Fruit fly (Drosophila melanogaster): Measurements from ENCODE around the gene mub.

The mub gene

dm6 chr3L:21832203-21833160 lies 12.1 kb upstream of the mub start, which contains the start of the genes CG7148 and Nopp140 (continued):
- TF ChIP-seq E2f1 (GFP tag; IDR thresholded peaks at IDR 0.05) (0 out of 2 replicates have a peak, but pooled peaks have one; percentile 54), CG12744 (GFP tag; optimal IDR thresholded peaks at IDR 0.05) (peak; percentile 10), hbn (GFP tag; IDR thresholded peaks at IDR 0.05; ENCODE audit: partially characterized antibody) (no peak), Dad (GFP tag; optimal IDR thresholded peaks at IDR 0.05) (peak; percentile 27), dpn (GFP tag; optimal IDR thresholded peaks at IDR 0.05) (peak; percentile 62 to 70), ap (GFP tag; IDR thresholded peaks at IDR 0.05) (no peak), fru (optimal IDR thresholded peaks at IDR 0.05) (no peak), wdn (GFP tag; IDR thresholded peaks at IDR 0.05) (peak; percentile 61)

DNA sequence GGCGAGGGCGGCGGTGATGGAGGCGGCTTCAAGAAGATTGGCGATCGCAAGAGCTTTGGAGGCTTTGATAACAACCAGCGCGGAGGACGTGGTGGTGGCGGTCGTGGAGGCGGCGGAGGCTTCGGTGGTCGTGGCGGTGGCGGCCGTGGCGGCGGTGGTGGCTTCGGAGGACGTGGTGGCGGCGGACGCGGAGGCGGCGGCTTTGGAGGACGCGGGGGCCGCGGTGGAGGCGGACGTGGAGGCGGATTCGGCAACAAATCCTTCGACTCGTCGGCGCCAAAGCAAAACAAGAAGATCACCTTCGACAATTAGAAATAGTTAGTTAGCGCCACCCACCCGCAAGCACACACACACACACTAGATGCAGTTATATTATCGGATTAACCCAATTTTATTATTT lies 9.0 kb upstream of the mub start:
- TF ChIP-seq CG11085 (GFP tag; IDR thresholded peaks at IDR 0.05) (no peak), CG1024 (GFP tag; IDR thresholded peaks at IDR 0.05) (no peak), Elba2 (GFP tag; optimal IDR thresholded peaks at IDR 0.05) (no peak), CG32772 (GFP tag; IDR thresholded peaks at IDR 0.05) (no peak), sim (GFP tag; IDR thresholded peaks at IDR 0.05) (no peak), ro (GFP tag; IDR thresholded peaks at IDR 0.05) (no peak), Doc3 (GFP tag; IDR thresholded peaks at IDR 0.05; ENCODE audit: partially characterized antibody) (no peak), CG10431 (GFP tag; optimal IDR thresholded peaks at IDR 0.05) (no peak), Sry-β (GFP tag; optimal IDR thresholded peaks at IDR 0.05) (no peak), CG6791 (GFP tag; IDR thresholded peaks at IDR 0.05; ENCODE audit: partially characterized antibody) (no peak), CG3065 (GFP tag; optimal IDR thresholded peaks at IDR 0.05) (no peak), zfh1 (GFP tag; IDR thresholded peaks at IDR 0.05) (0 out of 3 replicates have a peak, but pooled peaks have one; percentile 12), Nf-YC (tag; optimal IDR thresholded peaks at IDR 0.05) (no peak), Med (GFP tag) (peak; percentile 69), vvl (GFP tag; IDR thresholded peaks at IDR 0.05) (no peak), ase (GFP tag; IDR thresholded peaks at IDR 0.05) (no peak), Opbp (GFP tag; IDR thresholded peaks at IDR 0.05; ENCODE audit: partially characterized antibody) (peak; percentile 27; the same call in 1 of the 3 replicates), Dref (GFP tag; IDR thresholded peaks at IDR 0.05) (0 out of 2 replicates have a peak, but pooled peaks have one; percentile 13), CG11504 (tag; optimal IDR thresholded peaks at IDR 0.05) (no peak), Ptx1 (GFP tag; IDR thresholded peaks at IDR 0.05) (no peak), oc (tag; optimal IDR thresholded peaks at IDR 0.05) (no peak), prd (optimal IDR thresholded peaks at IDR 0.05) (no peak), prd (GFP tag; IDR thresholded peaks at IDR 0.05) (no peak), Sox102F (GFP tag; optimal IDR thresholded peaks at IDR 0.05) (no peak), CG34422 (GFP tag; IDR thresholded peaks at IDR 0.05) (no peak), gsb-n (tag; optimal IDR thresholded peaks at IDR 0.05) (no peak), CrebB (tag; optimal IDR thresholded peaks at IDR 0.05) (no peak), ems (GFP tag; optimal IDR thresholded peaks at IDR 0.05) (no peak), sc (optimal IDR thresholded peaks at IDR 0.05) (no peak), sc (GFP tag; optimal IDR thresholded peaks at IDR 0.05) (no peak), sd (tag; optimal IDR thresholded peaks at IDR 0.05) (no peak), CG9932 (GFP tag; IDR thresholded peaks at IDR 0.05) (no peak), CG7271 (tag; optimal IDR thresholded peaks at IDR 0.05) (no peak), HLH4C (GFP tag; IDR thresholded peaks at IDR 0.05; ENCODE audit: partially characterized antibody) (0 out of 3 replicates have a peak, but pooled peaks have one; percentile 29), Dek (tag; optimal IDR thresholded peaks at IDR 0.05) (no peak), sens (GFP tag) (no peak), gsb (GFP tag; IDR thresholded peaks at IDR 0.05) (no peak), CG7357 (GFP tag; IDR thresholded peaks at IDR 0.05) (no peak), crc (GFP tag; optimal IDR thresholded peaks at IDR 0.05) (no peak), CG4854 (GFP tag; optimal IDR thresholded peaks at IDR 0.05) (no peak), CkIIα-i1 (GFP tag; IDR thresholded peaks at IDR 0.05) (no peak)

Data from whole organism, embryonic.